Worm (Caenorhabditis elegans): ENCODE results near the gene ZK673.1.

Gene ZK673.1

DNA sequence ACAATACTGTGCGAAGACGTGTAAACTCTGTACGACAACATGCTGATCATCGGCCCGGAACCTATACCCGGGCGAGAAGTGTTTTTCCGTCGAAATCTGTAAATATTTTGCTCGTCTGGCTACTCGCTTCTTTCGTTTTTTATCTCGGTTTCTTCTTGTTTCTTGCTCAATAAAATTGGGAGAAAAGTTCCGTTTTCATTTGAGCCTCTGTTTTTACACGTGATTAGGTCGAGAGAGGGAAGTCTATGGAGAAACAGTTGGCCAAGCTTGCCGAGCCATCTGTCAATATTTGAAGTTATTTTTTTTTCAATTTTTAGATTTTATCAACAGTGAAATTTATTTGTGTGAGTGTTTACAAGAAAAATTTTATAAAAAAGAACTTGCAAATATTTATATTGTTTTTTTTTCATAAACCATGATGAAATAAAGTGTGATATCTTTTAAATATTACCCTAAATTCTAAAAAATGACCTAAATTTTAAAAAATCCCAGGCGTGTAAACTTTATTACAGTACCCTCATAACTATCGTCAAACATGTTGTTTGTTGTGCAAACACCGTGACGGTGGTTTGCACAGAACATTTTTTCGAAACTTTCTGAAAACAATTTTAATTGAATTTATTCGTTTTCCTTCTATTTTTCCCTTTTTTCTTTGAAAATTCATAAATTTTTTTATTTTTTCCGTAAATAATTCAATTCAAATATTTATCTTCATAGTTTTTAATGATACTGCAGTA, 2.2 kb downstream of the ZK673.1 start (continued):
- TF ChIP-seq sptf-1 (tag; optimal IDR thresholded peaks at IDR 0.05) (no peak), ceh-8 (GFP tag; optimal IDR thresholded peaks at IDR 0.05) (no peak), grh-1 (GFP tag; IDR thresholded peaks at IDR 0.05) (no peak), jun-1 (tag; optimal IDR thresholded peaks at IDR 0.05) (no peak), tbx-2 (tag; optimal IDR thresholded peaks at IDR 0.05) (no peak), nhr-28 (tag; optimal IDR thresholded peaks at IDR 0.05) (no peak), ama-1 (optimal IDR thresholded peaks at IDR 0.05) (no peak), fkh-4 (tag; optimal IDR thresholded peaks at IDR 0.05; ENCODE audit: borderline replicate concordance) (no peak), nhr-11 (tag; optimal IDR thresholded peaks at IDR 0.05) (no peak), elt-3 (tag; optimal IDR thresholded peaks at IDR 0.05) (no peak), ztf-11 (tag; optimal IDR thresholded peaks at IDR 0.05) (no peak), mdl-1 (tag; optimal IDR thresholded peaks at IDR 0.05) (peak in 1 of 2 experiments; percentile 2), nhr-47 (tag; optimal IDR thresholded peaks at IDR 0.05) (no peak), snpc-4 (tag; optimal IDR thresholded peaks at IDR 0.05) (no peak), efl-1 (optimal IDR thresholded peaks at IDR 0.05) (peak in 1 of 2 experiments; percentile 12), efl-1 (GFP tag; optimal IDR thresholded peaks at IDR 0.05 in 1 of 2) (no peak), ets-5 (GFP tag; IDR thresholded peaks at IDR 0.05) (no peak), fos-1 (tag; optimal IDR thresholded peaks at IDR 0.05) (no peak), C04F5.9 (tag; optimal IDR thresholded peaks at IDR 0.05) (no peak), snu-23 (GFP tag; optimal IDR thresholded peaks at IDR 0.05) (no peak), efl-3 (GFP tag; optimal IDR thresholded peaks at IDR 0.05) (no peak), skn-1 (tag; optimal IDR thresholded peaks at IDR 0.05) (peak; percentile 5), tlp-1 (tag; optimal IDR thresholded peaks at IDR 0.05) (no peak), blmp-1 (tag; optimal IDR thresholded peaks at IDR 0.05) (no peak), F16B12.6 (tag; optimal IDR thresholded peaks at IDR 0.05) (peak; percentile 76), fkh-8 (tag; optimal IDR thresholded peaks at IDR 0.05) (no peak), nhr-237 (tag; optimal IDR thresholded peaks at IDR 0.05) (no peak), ces-1 (GFP tag; optimal IDR thresholded peaks at IDR 0.05) (no peak), pax-3 (tag; optimal IDR thresholded peaks at IDR 0.05) (no peak), nhr-71 (tag; optimal IDR thresholded peaks at IDR 0.05) (peak; percentile 61), nhr-20 (tag; optimal IDR thresholded peaks at IDR 0.05) (no peak), egl-27 (tag; optimal IDR thresholded peaks at IDR 0.05) (no peak), aly-2 (tag; optimal IDR thresholded peaks at IDR 0.05) (no peak), alr-1 (tag; optimal IDR thresholded peaks at IDR 0.05; ENCODE audit: borderline replicate concordance) (no peak), C16A3.4 (tag; optimal IDR thresholded peaks at IDR 0.05) (peak; percentile 1), nhr-19 (GFP tag; conservative IDR thresholded peaks at IDR 0.05) (peak; percentile 40), elt-2 (tag; optimal IDR thresholded peaks at IDR 0.05) (no peak), mab-9 (GFP tag; IDR thresholded peaks at IDR 0.05) (no peak), xbp-1 (tag; optimal IDR thresholded peaks at IDR 0.05) (no peak), zip-4 (GFP tag; optimal IDR thresholded peaks at IDR 0.05) (no peak), C34B4.2 (tag; optimal IDR thresholded peaks at IDR 0.05) (no peak), ceh-88 (GFP tag; IDR thresholded peaks at IDR 0.05) (no peak), pag-3 (tag; optimal IDR thresholded peaks at IDR 0.05; ENCODE audit: borderline replicate concordance, insufficient read depth) (no peak), hpl-2 (GFP tag; optimal IDR thresholded peaks at IDR 0.05) (no peak), ztf-4 (tag; optimal IDR thresholded peaks at IDR 0.05) (no peak), nhr-12 (tag; optimal IDR thresholded peaks at IDR 0.05) (no peak), aha-1 (tag; optimal IDR thresholded peaks at IDR 0.05) (no peak), fkh-10 (GFP tag; optimal IDR thresholded peaks at IDR 0.05) (no peak), unc-62 (GFP tag; optimal IDR thresholded peaks at IDR 0.05) (no peak), unc-130 (tag; optimal IDR thresholded peaks at IDR 0.05) (no peak), lir-3 (tag; optimal IDR thresholded peaks at IDR 0.05; ENCODE audit: poor library complexity) (no peak), nhr-90 (tag; optimal IDR thresholded peaks at IDR 0.05; ENCODE audit: poor library complexity) (no peak), vab-15 (tag; optimal IDR thresholded peaks at IDR 0.05) (no peak)

Measured in whole organism, L1 larva.